Fruit fly (Drosophila melanogaster) whole organism, embryonic: ENCODE measurements around the gene Obp99d.

Source experiments
- Camta ChIP-seq: fragments of 200-800 bp; sonication (Bioruptor generic); optimal IDR thresholded peaks from 2 replicates; lab custom pipeline; 2016; ENCODE audit warnings: missing biosample characterization, missing genetic modification characterization
- E2f1 ChIP-seq: fragments of 200-800 bp; sonication (Bioruptor generic); IDR thresholded peaks from 2 replicates; pipeline ENCODE4 v1.3.6; 2022; ENCODE audit warnings: missing biosample characterization, missing genetic modification characterization
- Mrtf ChIP-seq: fragments of 200-800 bp; sonication (Bioruptor generic); IDR thresholded peaks from 3 replicates; pipeline ENCODE4 v1.3.6; 2022; ENCODE audit warnings: missing biosample characterization, missing genetic modification characterization
- tgo ChIP-seq: fragments of 200-800 bp; sonication (Bioruptor generic); IDR thresholded peaks from 3 replicates; pipeline ENCODE4 v1.3.6; 2022; ENCODE audit warnings: missing biosample characterization, missing genetic modification characterization
- vvl ChIP-seq: fragments of 200-800 bp; sonication (Bioruptor generic); IDR thresholded peaks from 2 replicates; pipeline ENCODE4 v1.3.6; 2022; ENCODE audit warnings: missing biosample characterization, missing genetic modification characterization

DNA sequence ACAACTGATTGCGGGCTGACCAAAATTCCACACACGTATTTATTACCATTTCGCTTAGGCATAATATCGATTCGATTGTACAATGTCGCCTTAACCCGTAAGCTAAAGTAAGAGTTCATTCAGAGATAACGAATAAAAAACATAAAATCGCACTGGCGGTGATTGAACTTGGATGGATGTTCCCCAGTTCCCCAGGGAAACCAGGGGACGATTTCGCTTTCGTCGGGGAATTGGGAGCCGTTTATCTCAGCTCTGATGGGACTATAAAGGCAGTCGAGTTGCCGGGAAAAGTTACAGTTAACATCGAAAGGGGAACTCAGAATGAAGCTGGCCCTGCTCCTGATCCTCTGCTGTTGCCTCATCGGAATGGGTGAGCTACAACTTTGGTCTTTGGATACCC lies 7.9 kb downstream of the Obp99d start, which contains the start of gene CG34296:
- no peak for TF ChIP-seq E2f1 (GFP tag; lab: Robert Waterston, UW)
- no peak for TF ChIP-seq tgo (GFP tag; lab: Robert Waterston, UW)
- TF ChIP-seq Mrtf (GFP tag; lab: Robert Waterston, UW) = no peak
- TF ChIP-seq Camta = no peak
- no peak for TF ChIP-seq vvl (GFP tag; lab: Robert Waterston, UW)
